Worm (Caenorhabditis elegans): ENCODE results near the gene mom-2.

DNA sequence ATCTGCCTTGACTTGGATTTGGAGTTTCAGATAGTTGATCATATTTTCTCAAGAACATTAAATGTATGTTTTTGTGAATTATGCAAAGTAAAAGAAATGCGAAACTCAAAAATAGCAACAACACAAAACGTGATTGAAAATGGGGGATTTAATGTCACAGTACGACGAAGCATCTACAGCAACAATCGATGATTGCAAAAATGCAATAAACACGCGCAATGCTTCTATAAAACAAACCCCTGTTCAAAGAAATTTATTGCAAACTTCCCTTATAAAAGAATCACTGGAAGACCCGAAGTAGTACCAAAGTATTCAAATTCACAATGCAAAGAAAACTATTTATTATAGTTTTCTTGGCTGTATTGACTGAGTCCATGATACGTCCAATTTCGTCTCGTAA, 37.7 kb upstream of the mom-2 start, which contains the start of gene clec-219:
- TF ChIP-seq mls-2 (tag; optimal IDR thresholded peaks at IDR 0.05) (no peak), unc-62 (GFP tag; optimal IDR thresholded peaks at IDR 0.05) (no peak), flh-1 (GFP tag; optimal IDR thresholded peaks at IDR 0.05) (no peak), lsy-2 (tag; optimal IDR thresholded peaks at IDR 0.05) (no peak), snpc-4 (tag; optimal IDR thresholded peaks at IDR 0.05) (no peak), ceh-39 (tag; optimal IDR thresholded peaks at IDR 0.05) (no peak), cnd-1 (tag; optimal IDR thresholded peaks at IDR 0.05) (no peak), blmp-1 (tag; optimal IDR thresholded peaks at IDR 0.05) (no peak)
